Worm (Caenorhabditis elegans) whole organism, young adult: ENCODE data around the gene C49F5.8.

Experiments
- B0261.1 ChIP-seq: sonication (generic microtip); optimal IDR thresholded peaks from 2 replicates; lab custom pipeline; 2016; ENCODE audit warnings: mild to moderate bottlenecking, missing genetic modification characterization, moderate library complexity, missing compliant biosample characterization
- B0336.3 ChIP-seq: fragments of 200-800 bp; sonication (Bioruptor generic); IDR thresholded peaks from 2 replicates; pipeline ENCODE4 v1.3.6; 2022; ENCODE audit warnings: missing genetic modification characterization, missing compliant biosample characterization
- C06A6.2 ChIP-seq: fragments of 200-800 bp; sonication (Bioruptor generic); conservative IDR thresholded peaks from 2 replicates; pipeline ENCODE4 v1.3.6; 2022; ENCODE audit warnings: missing genetic modification characterization, missing compliant biosample characterization
- D2030.7 ChIP-seq: fragments of 200-800 bp; sonication (Bioruptor generic); IDR thresholded peaks from 2 replicates; pipeline ENCODE4 v1.3.6; 2022; ENCODE audit warnings: missing genetic modification reagents, missing genetic modification characterization, missing compliant biosample characterization
- F10E7.11 ChIP-seq: sonication (generic microtip); optimal IDR thresholded peaks from 2 replicates; lab custom pipeline; 2017; ENCODE audit warnings: mild to moderate bottlenecking, missing genetic modification characterization, moderate library complexity, missing compliant biosample characterization
- F23B12.7 ChIP-seq: sonication (generic microtip); optimal IDR thresholded peaks from 2 replicates; lab custom pipeline; 2017; ENCODE audit warnings: missing genetic modification characterization, mild to moderate bottlenecking, missing compliant biosample characterization, antibody characterized with exemption, moderate library complexity; ENCODE audit not compliant: insufficient read depth
- F33H1.4 ChIP-seq: fragments of 200-800 bp; sonication (Bioruptor generic); IDR thresholded peaks from 2 replicates; pipeline ENCODE4 v1.3.6; 2022; ENCODE audit warnings: missing genetic modification reagents, missing genetic modification characterization, missing compliant biosample characterization
- F37B4.10 ChIP-seq: fragments of 200-800 bp; sonication (Bioruptor generic); IDR thresholded peaks from 2 replicates; pipeline ENCODE4 v1.3.6; 2022; ENCODE audit warnings: missing genetic modification characterization, missing compliant biosample characterization
- F39B2.1 ChIP-seq: fragments of 200-800 bp; sonication (Bioruptor generic); IDR thresholded peaks from 2 replicates; pipeline ENCODE4 v1.3.6; 2022; ENCODE audit warnings: missing genetic modification reagents, missing genetic modification characterization, missing compliant biosample characterization
- F49E8.2 ChIP-seq: sonication (generic microtip); optimal IDR thresholded peaks from 3 replicates; lab custom pipeline; 2017; ENCODE audit warnings: missing genetic modification characterization, mild to moderate bottlenecking, missing compliant biosample characterization, antibody characterized with exemption, moderate library complexity; ENCODE audit not compliant: insufficient read depth
- K11D2.4 ChIP-seq: fragments of 200-800 bp; sonication (Bioruptor generic); IDR thresholded peaks from 2 replicates; pipeline ENCODE4 v1.3.6; 2022; ENCODE audit warnings: missing genetic modification reagents, missing genetic modification characterization, missing compliant biosample characterization
- T07F8.4 ChIP-seq: sonication (generic microtip); optimal IDR thresholded peaks from 2 replicates; lab custom pipeline; 2016; ENCODE audit warnings: mild to moderate bottlenecking, missing genetic modification characterization, moderate library complexity, missing compliant biosample characterization
- Y53G8AR.9 ChIP-seq: fragments of 200-800 bp; sonication (Bioruptor generic); conservative IDR thresholded peaks from 2 replicates; pipeline ENCODE4 v1.3.6; 2022; ENCODE audit warnings: missing genetic modification reagents, missing genetic modification characterization, missing compliant biosample characterization
- akir-1 ChIP-seq: fragments of 200-800 bp; sonication (Bioruptor generic); optimal IDR thresholded peaks from 2 replicates; lab custom pipeline; 2018; ENCODE audit warnings: mild to moderate bottlenecking, missing genetic modification characterization, moderate library complexity, missing compliant biosample characterization
- ama-1 ChIP-seq, 3 experiments: fragments of 150-350 bp in 1 of 3; sonication (generic microtip) in 2 of 3; optimal IDR thresholded peaks; 2 replicates each; lab custom pipeline; 2014 to 2018; ENCODE audit warnings: missing biosample characterization in 2 of 3, missing genetic modification characterization in 2 of 3, missing genetic modification reagents in 2 of 3
- atf-7 ChIP-seq: sonication (generic microtip); optimal IDR thresholded peaks from 2 replicates; lab custom pipeline; 2017; ENCODE audit warnings: mild to moderate bottlenecking, missing genetic modification characterization, missing compliant biosample characterization
- attf-3 ChIP-seq: fragments of 200-800 bp; sonication (Bioruptor generic); conservative IDR thresholded peaks from 2 replicates; pipeline ENCODE4 v1.3.6; 2022; ENCODE audit warnings: missing genetic modification reagents, missing genetic modification characterization, missing compliant biosample characterization
- attf-5 ChIP-seq: fragments of 200-800 bp; sonication (Bioruptor generic); optimal IDR thresholded peaks from 2 replicates; lab custom pipeline; 2018; ENCODE audit warnings: mild to moderate bottlenecking, missing genetic modification characterization, missing compliant biosample characterization
- bed-2 ChIP-seq: fragments of 200-800 bp; sonication (Bioruptor generic); IDR thresholded peaks from 2 replicates; pipeline ENCODE4 v1.3.6; 2022; ENCODE audit warnings: missing genetic modification reagents, missing genetic modification characterization, missing compliant biosample characterization
- ceh-100 ChIP-seq: fragments of 200-800 bp; sonication (Bioruptor generic); IDR thresholded peaks from 2 replicates; pipeline ENCODE4 v1.3.6; 2022; ENCODE audit warnings: missing genetic modification reagents, missing genetic modification characterization, missing compliant biosample characterization
- ceh-91 ChIP-seq: fragments of 200-800 bp; sonication (Bioruptor generic); IDR thresholded peaks from 2 replicates; pipeline ENCODE4 v1.3.6; 2022; ENCODE audit warnings: missing genetic modification reagents, missing genetic modification characterization, missing compliant biosample characterization
- dox-1 ChIP-seq: fragments of 200-800 bp; sonication (Bioruptor generic); IDR thresholded peaks from 2 replicates; pipeline ENCODE4 v1.3.6; 2022; ENCODE audit warnings: missing genetic modification reagents, missing genetic modification characterization, missing compliant biosample characterization
- dpff-1 ChIP-seq: sonication (generic microtip); optimal IDR thresholded peaks from 2 replicates; lab custom pipeline; 2017; ENCODE audit warnings: mild to moderate bottlenecking, missing genetic modification characterization, missing compliant biosample characterization
- egrh-3 ChIP-seq: fragments of 200-800 bp; sonication (Bioruptor generic); IDR thresholded peaks from 2 replicates; pipeline ENCODE4 v1.3.6; 2022; ENCODE audit warnings: missing genetic modification reagents, missing genetic modification characterization, missing compliant biosample characterization
- hmg-1.2 ChIP-seq: fragments of 200-800 bp; sonication (Bioruptor generic); IDR thresholded peaks from 2 replicates; pipeline ENCODE4 v1.3.6; 2022; ENCODE audit warnings: missing genetic modification reagents, missing genetic modification characterization, missing compliant biosample characterization
- lag-1 ChIP-seq: fragments of 200-800 bp; sonication (Bioruptor generic); IDR thresholded peaks from 2 replicates; pipeline ENCODE4 v1.3.6; 2022; ENCODE audit warnings: missing genetic modification reagents, missing genetic modification characterization, missing compliant biosample characterization
- madf-8 ChIP-seq: fragments of 200-800 bp; sonication (Bioruptor generic); conservative IDR thresholded peaks from 2 replicates; pipeline ENCODE4 v1.3.6; 2022; ENCODE audit warnings: missing genetic modification reagents, missing genetic modification characterization, missing compliant biosample characterization
- mcd-1 ChIP-seq: fragments of 200-800 bp; sonication (Bioruptor generic); IDR thresholded peaks from 2 replicates; pipeline ENCODE4 v1.3.6; 2022; ENCODE audit warnings: missing genetic modification reagents, missing genetic modification characterization, missing compliant biosample characterization
- mel-28 ChIP-seq: sonication (generic microtip); optimal IDR thresholded peaks from 2 replicates; lab custom pipeline; 2016; ENCODE audit warnings: borderline replicate concordance, mild to moderate bottlenecking, missing genetic modification characterization, missing compliant biosample characterization
- nfya-1 ChIP-seq: sonication (generic microtip); optimal IDR thresholded peaks from 2 replicates; lab custom pipeline; 2017; ENCODE audit warnings: antibody characterized with exemption, missing compliant biosample characterization, missing genetic modification characterization, borderline replicate concordance; ENCODE audit not compliant: insufficient read depth
- nfyb-1 ChIP-seq: fragments of 200-800 bp; sonication (Bioruptor generic); IDR thresholded peaks from 2 replicates; pipeline ENCODE4 v1.3.6; 2022; ENCODE audit warnings: missing genetic modification reagents, missing genetic modification characterization, missing compliant biosample characterization
- nhr-80 ChIP-seq: sonication (generic microtip); optimal IDR thresholded peaks from 2 replicates; lab custom pipeline; 2016; ENCODE audit warnings: missing genetic modification characterization, missing compliant biosample characterization
- nhr-90 ChIP-seq: sonication (generic microtip); optimal IDR thresholded peaks from 2 replicates; lab custom pipeline; 2016; ENCODE audit warnings: missing genotype, mild to moderate bottlenecking, missing genetic modification characterization, missing compliant biosample characterization
- repo-1 ChIP-seq: sonication (generic microtip); optimal IDR thresholded peaks from 2 replicates; lab custom pipeline; 2017; ENCODE audit warnings: mild to moderate bottlenecking, missing genetic modification characterization, missing compliant biosample characterization
- rpc-1 ChIP-seq, 2 experiments: fragments of 150-350 bp in 1 of 2; sonication (generic microtip) in 1 of 2; optimal IDR thresholded peaks; 2 replicates each; lab custom pipeline; 2014 to 2018; ENCODE audit warnings: missing biosample characterization in 1 of 2, missing genetic modification characterization in 1 of 2, missing genetic modification reagents in 1 of 2, missing genotype in 1 of 2
- sdz-38 ChIP-seq: sonication (generic microtip); optimal IDR thresholded peaks from 2 replicates; lab custom pipeline; 2016; ENCODE audit warnings: missing genotype, missing genetic modification characterization, missing compliant biosample characterization
- sptf-2 ChIP-seq: fragments of 200-800 bp; sonication (Bioruptor generic); optimal IDR thresholded peaks from 2 replicates; lab custom pipeline; 2018; ENCODE audit warnings: mild to moderate bottlenecking, missing genetic modification characterization, missing compliant biosample characterization
- tbp1 ChIP-seq: fragments of 200-800 bp; sonication (Bioruptor generic); optimal IDR thresholded peaks from 2 replicates; lab custom pipeline; 2018; ENCODE audit warnings: mild to moderate bottlenecking, missing genetic modification characterization, missing compliant biosample characterization
- unc-62 ChIP-seq: fragments of 150-350 bp; optimal IDR thresholded peaks from 2 replicates; lab custom pipeline; 2014; ENCODE audit warnings: missing biosample characterization, missing genetic modification reagents, missing genetic modification characterization
- zim-3 ChIP-seq: sonication (generic microtip); optimal IDR thresholded peaks from 2 replicates; lab custom pipeline; 2017; ENCODE audit warnings: mild to moderate bottlenecking, missing genetic modification characterization, moderate library complexity, missing compliant biosample characterization
- ztf-25 ChIP-seq: fragments of 200-800 bp; sonication (Bioruptor generic); IDR thresholded peaks from 2 replicates; pipeline ENCODE4 v1.3.6; 2022; ENCODE audit warnings: missing genetic modification reagents, missing genetic modification characterization, missing compliant biosample characterization
- ztf-26 ChIP-seq: sonication (generic microtip); optimal IDR thresholded peaks from 2 replicates; lab custom pipeline; 2017; ENCODE audit warnings: missing genetic modification characterization, missing compliant biosample characterization
- ztf-3 ChIP-seq: fragments of 200-800 bp; sonication (Bioruptor generic); optimal IDR thresholded peaks from 2 replicates; lab custom pipeline; 2018; ENCODE audit warnings: mild to moderate bottlenecking, missing genetic modification characterization, missing compliant biosample characterization

C49F5.8 gene

DNA sequence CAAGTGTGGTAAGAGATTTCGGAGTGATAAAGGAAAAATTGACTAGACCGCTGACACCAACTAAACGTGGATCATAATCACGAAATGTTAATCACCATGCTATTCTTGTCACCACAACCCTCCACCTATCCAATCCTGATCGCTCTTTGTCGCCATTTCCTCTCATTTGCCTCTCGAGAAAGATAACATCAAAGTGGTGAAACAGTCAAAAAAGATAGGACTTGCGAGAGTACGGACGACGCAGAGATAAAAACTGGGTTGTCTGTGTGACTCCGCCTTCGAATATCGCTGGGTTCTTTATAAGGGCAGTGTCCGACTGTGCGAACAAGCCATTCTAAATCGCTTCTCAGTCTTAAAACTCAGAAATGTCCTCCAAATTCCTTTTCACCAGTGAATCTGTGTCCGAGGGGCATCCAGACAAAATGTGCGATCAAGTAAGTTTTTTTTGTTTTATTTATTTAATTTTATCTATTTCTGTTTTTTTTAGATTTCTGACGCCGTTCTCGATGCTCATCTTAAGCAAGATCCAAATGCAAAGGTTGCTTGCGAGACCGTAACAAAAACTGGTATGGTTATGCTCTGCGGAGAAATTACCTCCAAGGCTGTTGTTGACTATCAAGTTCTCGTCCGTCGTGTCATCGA is 5.8 kb downstream of the C49F5.8 start, which contains the start of gene sams-1 (continued):
- TF ChIP-seq ztf-3 (GFP tag; lab: Kevin White, UChicago): no peak
- no peak for TF ChIP-seq D2030.7 (GFP tag; lab: Robert Waterston, UW)
- peak; percentile 77 for TF ChIP-seq ama-1 (optimal IDR thresholded peaks at IDR 0.05; lab: Kevin White, UChicago)
- no peak for TF ChIP-seq ama-1 (GFP tag; optimal IDR thresholded peaks at IDR 0.05; lab: Kevin White, UChicago)
- no peak for TF ChIP-seq unc-62 (GFP tag; lab: Kevin White, UChicago)
- TF ChIP-seq F39B2.1 (GFP tag; lab: Robert Waterston, UW): no peak
- TF ChIP-seq F23B12.7: no peak
- no peak for TF ChIP-seq K11D2.4 (GFP tag; lab: Robert Waterston, UW)
- no peak for TF ChIP-seq ztf-25 (GFP tag; lab: Robert Waterston, UW)
- TF ChIP-seq mel-28 (tag; lab: Kevin White, UChicago): no peak
- TF ChIP-seq dox-1 (GFP tag; lab: Robert Waterston, UW): 0 out of 2 replicates have a peak, but pooled peaks have one; percentile 6
- TF ChIP-seq tbp1 (GFP tag; lab: Kevin White, UChicago): no peak

- TF ChIP-seq attf-3 (GFP tag; lab: Robert Waterston, UW) (no peak), bed-2 (GFP tag; lab: Robert Waterston, UW) (no peak), mel-28 (tag; lab: Kevin White, UChicago) (no peak), F37B4.10 (GFP tag; lab: Robert Waterston, UW) (no peak), lag-1 (GFP tag; lab: Robert Waterston, UW) (no peak), nhr-90 (tag; lab: Kevin White, UChicago) (no peak), ztf-26 (tag; lab: Kevin White, UChicago) (no peak), B0261.1 (tag; lab: Kevin White, UChicago) (no peak), F33H1.4 (GFP tag; lab: Robert Waterston, UW) (no peak), C06A6.2 (no peak), T07F8.4 (tag; lab: Kevin White, UChicago) (no peak), zim-3 (no peak), F49E8.2 (tag; lab: Kevin White, UChicago) (no peak), nfya-1 (tag; lab: Kevin White, UChicago) (no peak), F23B12.7 (no peak), egrh-3 (GFP tag; lab: Robert Waterston, UW) (no peak)
Observed at ce11 chrX:11967034-11967433, 7.1 kb downstream of the C49F5.8 start.

DNA sequence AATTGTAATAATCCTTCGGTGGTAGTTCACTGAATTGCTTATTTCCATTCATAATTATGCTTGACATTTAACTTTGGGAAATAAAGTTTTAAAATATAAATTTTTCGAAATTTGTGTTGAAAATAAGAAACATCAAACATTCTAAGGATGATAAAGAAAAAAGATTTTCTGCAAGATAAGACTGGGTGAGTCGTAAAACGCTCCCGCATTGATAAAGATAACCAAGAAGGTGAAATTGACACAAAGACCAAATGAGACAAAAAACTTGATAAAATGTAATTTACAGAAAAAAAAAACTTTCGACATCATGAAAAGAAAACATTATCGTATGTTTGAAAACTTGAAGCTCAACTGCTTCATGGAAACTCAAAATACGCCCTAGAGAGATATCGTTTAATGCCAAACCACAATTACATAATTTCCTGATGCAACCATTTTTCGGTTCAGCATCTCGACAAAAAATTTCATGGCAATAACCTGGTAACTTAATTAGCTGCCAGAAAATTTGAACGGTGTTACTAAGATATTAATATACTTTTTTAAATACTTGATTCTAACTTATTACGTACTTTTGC is 8.2 kb downstream of the C49F5.8 start:
- TF ChIP-seq K11D2.4 (GFP tag; lab: Robert Waterston, UW) (0 out of 2 replicates have a peak, but pooled peaks have one; percentile 24), ceh-91 (GFP tag; lab: Robert Waterston, UW) (no peak), mcd-1 (GFP tag; lab: Robert Waterston, UW) (no peak), hmg-1.2 (GFP tag; lab: Robert Waterston, UW) (no peak), sptf-2 (GFP tag; lab: Kevin White, UChicago) (no peak), repo-1 (tag; lab: Kevin White, UChicago) (peak; percentile 2), F37B4.10 (GFP tag; lab: Robert Waterston, UW) (no peak), akir-1 (GFP tag; lab: Kevin White, UChicago) (no peak), dpff-1 (no peak), T07F8.4 (tag; lab: Kevin White, UChicago) (no peak), nhr-80 (tag; lab: Kevin White, UChicago) (peak; percentile 59), madf-8 (GFP tag; lab: Robert Waterston, UW) (no peak), D2030.7 (GFP tag; lab: Robert Waterston, UW) (no peak), B0336.3 (peak; percentile 13; the same call in 1 of the 2 replicates), ceh-100 (GFP tag; lab: Robert Waterston, UW) (peak; percentile 12; the same call in 1 of the 2 replicates), sdz-38 (no peak), nfyb-1 (0 out of 2 replicates have a peak, but pooled peaks have one; percentile 16), rpc-1 (optimal IDR thresholded peaks at IDR 0.05; lab: Kevin White, UChicago) (no peak), rpc-1 (tag; optimal IDR thresholded peaks at IDR 0.05; lab: Kevin White, UChicago) (no peak), atf-7 (tag; lab: Kevin White, UChicago) (no peak), F10E7.11 (tag; lab: Kevin White, UChicago) (no peak), Y53G8AR.9 (GFP tag; lab: Robert Waterston, UW) (peak; percentile 52; the same call in 1 of the 2 replicates), attf-5 (GFP tag; lab: Kevin White, UChicago) (no peak)
